Fruit fly (Drosophila melanogaster): ENCODE data around the gene CG12316.

The CG12316 gene

dm6 chr3L:15174823-15175222, 38.1 kb upstream of the CG12316 start (continued):
- no peak for TF ChIP-seq CG32772 (GFP tag; IDR thresholded peaks at IDR 0.05)
- peak; percentile 13 for TF ChIP-seq CG10267 (tag; optimal IDR thresholded peaks at IDR 0.05)
- no peak for TF ChIP-seq bigmax (GFP tag; optimal IDR thresholded peaks at IDR 0.05)
- TF ChIP-seq CG17361 (GFP tag; IDR thresholded peaks at IDR 0.05): peak; percentile 77
- TF ChIP-seq cas (GFP tag; IDR thresholded peaks at IDR 0.05): no peak
- TF ChIP-seq Sox102F (GFP tag; optimal IDR thresholded peaks at IDR 0.05): peak; percentile 41
- TF ChIP-seq vfl (GFP tag; optimal IDR thresholded peaks at IDR 0.05): no peak
- peak; percentile 62 for TF ChIP-seq CG7839 (tag; optimal IDR thresholded peaks at IDR 0.05)
- peak; percentile 39 for TF ChIP-seq Oli (tag; optimal IDR thresholded peaks at IDR 0.05)

dm6 chr3L:15174086-15174485, 37.4 kb upstream of the CG12316 start:
- no peak for TF ChIP-seq CG3281 (GFP tag; optimal IDR thresholded peaks at IDR 0.05)
- TF ChIP-seq CG11085 (GFP tag; IDR thresholded peaks at IDR 0.05): no peak
- no peak for TF ChIP-seq CG12071 (GFP tag; optimal IDR thresholded peaks at IDR 0.05)
- no peak for TF ChIP-seq sc (optimal IDR thresholded peaks at IDR 0.05)
- TF ChIP-seq sc (GFP tag; optimal IDR thresholded peaks at IDR 0.05): no peak
- TF ChIP-seq Ets97D (GFP tag; optimal IDR thresholded peaks at IDR 0.05): no peak
- no peak for TF ChIP-seq amos (GFP tag; IDR thresholded peaks at IDR 0.05; ENCODE audit: partially characterized antibody)
- no peak for TF ChIP-seq crp (GFP tag; optimal IDR thresholded peaks at IDR 0.05)
- TF ChIP-seq ERR (GFP tag; optimal IDR thresholded peaks at IDR 0.05): no peak
- TF ChIP-seq CG17361 (GFP tag; IDR thresholded peaks at IDR 0.05): no peak
- no peak for TF ChIP-seq fd64A (GFP tag; optimal IDR thresholded peaks at IDR 0.05)
- TF ChIP-seq trem (tag; optimal IDR thresholded peaks at IDR 0.05): peak; percentile 5
- no peak for TF ChIP-seq CG11456 (GFP tag; IDR thresholded peaks at IDR 0.05)
- no peak for TF ChIP-seq Deaf1 (tag; optimal IDR thresholded peaks at IDR 0.05)
- no peak for TF ChIP-seq hkb (optimal IDR thresholded peaks at IDR 0.05)
- TF ChIP-seq hkb (GFP tag; IDR thresholded peaks at IDR 0.05): no peak
- no peak for TF ChIP-seq CG11504 (tag; optimal IDR thresholded peaks at IDR 0.05)
- no peak for TF ChIP-seq CG8290 (GFP tag; optimal IDR thresholded peaks at IDR 0.05)
- no peak for TF ChIP-seq CG8290 (tag; optimal IDR thresholded peaks at IDR 0.05)
- no peak for TF ChIP-seq lmd (GFP tag; IDR thresholded peaks at IDR 0.05)
- TF ChIP-seq CG9932 (GFP tag; IDR thresholded peaks at IDR 0.05): no peak
- no peak for TF ChIP-seq CG11247 (GFP tag; IDR thresholded peaks at IDR 0.05)
- TF ChIP-seq mirr (GFP tag; optimal IDR thresholded peaks at IDR 0.05): no peak
- no peak for TF ChIP-seq CG30403 (GFP tag; optimal IDR thresholded peaks at IDR 0.05)
- no peak for TF ChIP-seq pfk (GFP tag; optimal IDR thresholded peaks at IDR 0.05)
- TF ChIP-seq Xbp1 (GFP tag; optimal IDR thresholded peaks at IDR 0.05): no peak
- TF ChIP-seq Hmr (GFP tag; optimal IDR thresholded peaks at IDR 0.05): no peak
- TF ChIP-seq eve (GFP tag; optimal IDR thresholded peaks at IDR 0.05): no peak
- no peak for TF ChIP-seq row (GFP tag; IDR thresholded peaks at IDR 0.05)
- no peak for TF ChIP-seq D19B (GFP tag; optimal IDR thresholded peaks at IDR 0.05)
- TF ChIP-seq HHEX (GFP tag; optimal IDR thresholded peaks at IDR 0.05): no peak
- TF ChIP-seq insv (GFP tag; optimal IDR thresholded peaks at IDR 0.05): no peak
- no peak for TF ChIP-seq CG13624 (GFP tag; optimal IDR thresholded peaks at IDR 0.05)
- TF ChIP-seq CG15696 (tag; optimal IDR thresholded peaks at IDR 0.05): peak; percentile 6
- peak; percentile 58 for TF ChIP-seq sens (GFP tag)
- no peak for TF ChIP-seq Sox100B (GFP tag; optimal IDR thresholded peaks at IDR 0.05)
- no peak for TF ChIP-seq CG10366 (GFP tag; IDR thresholded peaks at IDR 0.05)
- no peak for TF ChIP-seq CG10274 (GFP tag; optimal IDR thresholded peaks at IDR 0.05)
- peak; percentile 8 for TF ChIP-seq grau (tag; optimal IDR thresholded peaks at IDR 0.05)
- no peak for TF ChIP-seq sens-2 (GFP tag; IDR thresholded peaks at IDR 0.05)
- no peak for TF ChIP-seq CG9876 (GFP tag; optimal IDR thresholded peaks at IDR 0.05)
- no peak for TF ChIP-seq tio (GFP tag; optimal IDR thresholded peaks at IDR 0.05)
- peak; percentile 1 for TF ChIP-seq CG9727 (GFP tag; optimal IDR thresholded peaks at IDR 0.05)
- peak; percentile 41 for TF ChIP-seq gem (tag; optimal IDR thresholded peaks at IDR 0.05)
